Fruit fly (Drosophila melanogaster): ENCODE measurements around the gene Tengl1.

dm6 chr2L:2194305-2194828 is 46.0 kb downstream of the Tengl1 start:
- no peak for TF ChIP-seq Crg-1 (GFP tag; optimal IDR thresholded peaks at IDR 0.05)
- no peak for TF ChIP-seq kay (GFP tag; ENCODE audit: borderline replicate concordance)
- TF ChIP-seq CG14711 (tag; optimal IDR thresholded peaks at IDR 0.05), result no peak
- TF ChIP-seq CG7101 (tag; optimal IDR thresholded peaks at IDR 0.05), result no peak
- no peak for TF ChIP-seq CG5204 (GFP tag; optimal IDR thresholded peaks at IDR 0.05)
- TF ChIP-seq toe (GFP tag; optimal IDR thresholded peaks at IDR 0.05), result no peak
- no peak for TF ChIP-seq Hr96 (GFP tag; optimal IDR thresholded peaks at IDR 0.05)
- no peak for TF ChIP-seq cnc (optimal IDR thresholded peaks at IDR 0.05)
- no peak for TF ChIP-seq pad (GFP tag; optimal IDR thresholded peaks at IDR 0.05)
- no peak for TF ChIP-seq cic (GFP tag; optimal IDR thresholded peaks at IDR 0.05)
- TF ChIP-seq CG7045 (GFP tag; optimal IDR thresholded peaks at IDR 0.05), result no peak
- TF ChIP-seq CG11617 (GFP tag; optimal IDR thresholded peaks at IDR 0.05), result no peak
- TF ChIP-seq CG1620 (GFP tag; optimal IDR thresholded peaks at IDR 0.05), result no peak
- no peak for TF ChIP-seq CG33017 (tag; optimal IDR thresholded peaks at IDR 0.05)
